Worm (Caenorhabditis elegans): ENCODE data around the gene nspf-3.

ce11 chrII:2719212-2719611 lies 29.2 kb upstream of the nspf-3 start:
- no peak for TF ChIP-seq cog-1 (tag; optimal IDR thresholded peaks at IDR 0.05)
- TF ChIP-seq ztf-29 (GFP tag; IDR thresholded peaks at IDR 0.05) = no peak
- TF ChIP-seq flt-1 (GFP tag; IDR thresholded peaks at IDR 0.05) = no peak
- no peak for TF ChIP-seq med-1 (GFP tag; optimal IDR thresholded peaks at IDR 0.05; ENCODE audit: insufficient read depth)
- TF ChIP-seq tab-1 (GFP tag; IDR thresholded peaks at IDR 0.05) = no peak
- TF ChIP-seq ztf-23 (GFP tag; IDR thresholded peaks at IDR 0.05) = no peak

Data from whole organism, midembryonic.